Worm (Caenorhabditis elegans) whole organism, early embryonic: ENCODE data around the gene sprr-2.
A peak's percentile ranks its signal among the peaks of the same experiment; 100 is the strongest.

ENCODE experiments used
- B0310.2 ChIP-seq: sonication (generic microtip); optimal IDR thresholded peaks from 2 replicates; lab custom pipeline; 2016; ENCODE audit warnings: mild to moderate bottlenecking, missing genetic modification characterization, missing compliant biosample characterization
- F13C5.2 ChIP-seq: sonication (generic microtip); optimal IDR thresholded peaks from 2 replicates; lab custom pipeline; 2017; ENCODE audit warnings: mild to moderate bottlenecking, missing genetic modification characterization, inconsistent platforms, missing compliant biosample characterization
- aly-1 ChIP-seq: sonication (generic microtip); optimal IDR thresholded peaks from 2 replicates; lab custom pipeline; 2016; ENCODE audit warnings: missing genetic modification characterization, missing compliant biosample characterization
- ama-1 ChIP-seq: fragments of 150-350 bp; optimal IDR thresholded peaks from 2 replicates; lab custom pipeline; 2014
- ceh-13 ChIP-seq: fragments of 200-800 bp; sonication (Bioruptor generic); optimal IDR thresholded peaks from 2 replicates; lab custom pipeline; 2018; ENCODE audit warnings: mild to moderate bottlenecking, missing genetic modification characterization, missing compliant biosample characterization
- ceh-36 ChIP-seq: sonication (generic microtip); optimal IDR thresholded peaks from 2 replicates; lab custom pipeline; 2016; ENCODE audit warnings: missing genetic modification characterization, inconsistent platforms, missing compliant biosample characterization
- ets-7 ChIP-seq: sonication (generic microtip); optimal IDR thresholded peaks from 2 replicates; lab custom pipeline; 2016; ENCODE audit warnings: missing genotype, missing genetic modification characterization, missing compliant biosample characterization
- flt-1 ChIP-seq: fragments of 200-800 bp; sonication (Bioruptor generic); IDR thresholded peaks from 2 replicates; pipeline ENCODE4 v1.3.6; 2022; ENCODE audit warnings: missing genetic modification characterization, missing compliant biosample characterization
- hmbx-1 ChIP-seq: sonication (generic microtip); optimal IDR thresholded peaks from 2 replicates; lab custom pipeline; 2016; ENCODE audit warnings: mild to moderate bottlenecking, missing genetic modification characterization, missing compliant biosample characterization
- hmg-4 ChIP-seq: fragments of 200-800 bp; sonication (Bioruptor generic); optimal IDR thresholded peaks from 2 replicates; lab custom pipeline; 2018; ENCODE audit warnings: mild to moderate bottlenecking, missing genetic modification characterization, missing compliant biosample characterization
- hnd-1 ChIP-seq: sonication (generic microtip); optimal IDR thresholded peaks from 2 replicates; lab custom pipeline; 2016; ENCODE audit warnings: missing genetic modification characterization, missing compliant biosample characterization
- pes-1 ChIP-seq: fragments of 200-800 bp; sonication (Bioruptor generic); IDR thresholded peaks from 2 replicates; pipeline ENCODE4 v1.3.6; 2022; ENCODE audit warnings: missing genetic modification reagents, missing genetic modification characterization, missing compliant biosample characterization
- scrt-1 ChIP-seq: fragments of 200-800 bp; sonication (Bioruptor generic); IDR thresholded peaks from 2 replicates; pipeline ENCODE4 v1.3.6; 2022; ENCODE audit warnings: missing genetic modification characterization, missing compliant biosample characterization
- sea-1 ChIP-seq: fragments of 200-800 bp; sonication (Bioruptor generic); conservative IDR thresholded peaks from 2 replicates; pipeline ENCODE4 v1.3.6; 2022; ENCODE audit warnings: missing genetic modification characterization, missing compliant biosample characterization
- tbx-11 ChIP-seq: fragments of 200-800 bp; sonication (Bioruptor generic); IDR thresholded peaks from 2 replicates; pipeline ENCODE4 v1.3.6; 2022; ENCODE audit warnings: missing genetic modification characterization, missing compliant biosample characterization
- tbx-37 ChIP-seq: fragments of 200-800 bp; sonication (Bioruptor generic); conservative IDR thresholded peaks from 2 replicates; pipeline ENCODE4 v1.3.6; 2022; ENCODE audit warnings: missing genetic modification reagents, missing genetic modification characterization, missing compliant biosample characterization
- tra-4 ChIP-seq: sonication (generic microtip); optimal IDR thresholded peaks from 2 replicates; lab custom pipeline; 2017; ENCODE audit warnings: missing genetic modification characterization, missing compliant biosample characterization

The sprr-2 gene

ce11 chrX:14755847-14756246 is 37.4 kb upstream of the sprr-2 start:
- TF ChIP-seq hmg-4 (GFP tag; lab: Kevin White, UChicago) (no peak), sea-1 (GFP tag; lab: Robert Waterston, UW) (no peak), pes-1 (no peak), hnd-1 (tag; lab: Kevin White, UChicago) (no peak), flt-1 (GFP tag; lab: Robert Waterston, UW) (no peak), aly-1 (tag; lab: Kevin White, UChicago) (no peak), ceh-13 (GFP tag; lab: Kevin White, UChicago) (no peak), ets-7 (tag; lab: Kevin White, UChicago) (no peak), F13C5.2 (tag; lab: Kevin White, UChicago) (no peak), tra-4 (tag; lab: Kevin White, UChicago) (no peak), tbx-11 (GFP tag; lab: Robert Waterston, UW) (no peak), ama-1 (no peak), hmbx-1 (tag; lab: Kevin White, UChicago) (no peak), ceh-36 (no peak)

ce11 chrX:14756606-14757005 is 36.6 kb upstream of the sprr-2 start:
- TF ChIP-seq sea-1 (GFP tag; lab: Robert Waterston, UW) (no peak), ets-7 (tag; lab: Kevin White, UChicago) (no peak), hnd-1 (tag; lab: Kevin White, UChicago) (no peak), ceh-13 (GFP tag; lab: Kevin White, UChicago) (no peak), aly-1 (tag; lab: Kevin White, UChicago) (no peak), B0310.2 (tag; lab: Kevin White, UChicago) (no peak), scrt-1 (GFP tag; lab: Robert Waterston, UW) (0 out of 2 replicates have a peak, but pooled peaks have one; percentile 61), hmg-4 (GFP tag; lab: Kevin White, UChicago) (no peak), tbx-37 (GFP tag; lab: Robert Waterston, UW) (no peak), tbx-11 (GFP tag; lab: Robert Waterston, UW) (no peak), flt-1 (GFP tag; lab: Robert Waterston, UW) (no peak), F13C5.2 (tag; lab: Kevin White, UChicago) (no peak), hmbx-1 (tag; lab: Kevin White, UChicago) (no peak), pes-1 (peak; percentile 16; the same call in 1 of the 2 replicates)

- TF ChIP-seq sea-1 (GFP tag; lab: Robert Waterston, UW) = no peak
- no peak for TF ChIP-seq aly-1 (tag; lab: Kevin White, UChicago)
- TF ChIP-seq scrt-1 (GFP tag; lab: Robert Waterston, UW) = no peak
- no peak for TF ChIP-seq B0310.2 (tag; lab: Kevin White, UChicago)
- TF ChIP-seq hmg-4 (GFP tag; lab: Kevin White, UChicago) = no peak
- no peak for TF ChIP-seq ets-7 (tag; lab: Kevin White, UChicago)
- no peak for TF ChIP-seq ceh-36
- no peak for TF ChIP-seq F13C5.2 (tag; lab: Kevin White, UChicago)
- no peak for TF ChIP-seq ceh-13 (GFP tag; lab: Kevin White, UChicago)
- no peak for TF ChIP-seq flt-1 (GFP tag; lab: Robert Waterston, UW)
- no peak for TF ChIP-seq tra-4 (tag; lab: Kevin White, UChicago)
- TF ChIP-seq tbx-11 (GFP tag; lab: Robert Waterston, UW) = no peak
- no peak for TF ChIP-seq hnd-1 (tag; lab: Kevin White, UChicago)
- no peak for TF ChIP-seq pes-1
- no peak for TF ChIP-seq tbx-37 (GFP tag; lab: Robert Waterston, UW)
- no peak for TF ChIP-seq ama-1
- TF ChIP-seq hmbx-1 (tag; lab: Kevin White, UChicago) = no peak
Measured at ce11 chrX:14757641-14758220, 35.5 kb upstream of the sprr-2 start.

ce11 chrX:14759549-14759948 is 33.7 kb upstream of the sprr-2 start:
- TF ChIP-seq ceh-13 (GFP tag; lab: Kevin White, UChicago) (no peak), F13C5.2 (tag; lab: Kevin White, UChicago) (no peak), B0310.2 (tag; lab: Kevin White, UChicago) (no peak), hnd-1 (tag; lab: Kevin White, UChicago) (no peak), tbx-37 (GFP tag; lab: Robert Waterston, UW) (no peak), sea-1 (GFP tag; lab: Robert Waterston, UW) (no peak), tbx-11 (GFP tag; lab: Robert Waterston, UW) (no peak), flt-1 (GFP tag; lab: Robert Waterston, UW) (no peak), scrt-1 (GFP tag; lab: Robert Waterston, UW) (no peak), ets-7 (tag; lab: Kevin White, UChicago) (no peak), tra-4 (tag; lab: Kevin White, UChicago) (no peak), pes-1 (no peak), aly-1 (tag; lab: Kevin White, UChicago) (no peak)

ce11 chrX:14760166-14760565 is 33.1 kb upstream of the sprr-2 start:
- TF ChIP-seq sea-1 (GFP tag; lab: Robert Waterston, UW) (no peak), ceh-13 (GFP tag; lab: Kevin White, UChicago) (no peak), hmbx-1 (tag; lab: Kevin White, UChicago) (no peak), B0310.2 (tag; lab: Kevin White, UChicago) (no peak), ama-1 (no peak), hmg-4 (GFP tag; lab: Kevin White, UChicago) (no peak), scrt-1 (GFP tag; lab: Robert Waterston, UW) (no peak), F13C5.2 (tag; lab: Kevin White, UChicago) (no peak), aly-1 (tag; lab: Kevin White, UChicago) (no peak), pes-1 (no peak), hnd-1 (tag; lab: Kevin White, UChicago) (no peak), tbx-11 (GFP tag; lab: Robert Waterston, UW) (no peak), tbx-37 (GFP tag; lab: Robert Waterston, UW) (no peak), ets-7 (tag; lab: Kevin White, UChicago) (no peak)

ce11 chrX:14761021-14761420 is 32.2 kb upstream of the sprr-2 start, which contains the start of gene C05G5.5:
Gene C05G5.5 (minus strand): TSS chrX:14761121.
- TF ChIP-seq pes-1 = no peak
- TF ChIP-seq aly-1 (tag; lab: Kevin White, UChicago) = no peak
- TF ChIP-seq F13C5.2 (tag; lab: Kevin White, UChicago) = no peak
- TF ChIP-seq hmbx-1 (tag; lab: Kevin White, UChicago) = no peak
- no peak for TF ChIP-seq sea-1 (GFP tag; lab: Robert Waterston, UW)
- no peak for TF ChIP-seq ceh-13 (GFP tag; lab: Kevin White, UChicago)
- TF ChIP-seq flt-1 (GFP tag; lab: Robert Waterston, UW) = no peak
- no peak for TF ChIP-seq B0310.2 (tag; lab: Kevin White, UChicago)
- TF ChIP-seq hnd-1 (tag; lab: Kevin White, UChicago) = no peak
